Worm (Caenorhabditis elegans) whole organism, mixed stage, embryonic: ENCODE results near the gene F32B6.4.

Source experiments
- elt-3 ChIP-seq: fragments of 150-350 bp; optimal IDR thresholded peaks from 2 replicates; lab custom pipeline; 2014; ENCODE audit warnings: missing biosample characterization, missing genetic modification characterization
- mep-1 ChIP-seq: fragments of 150-350 bp; optimal IDR thresholded peaks from 2 replicates; lab custom pipeline; 2017; ENCODE audit warnings: missing biosample characterization, missing genetic modification reagents, missing genetic modification characterization, inconsistent platforms
- nhr-237 ChIP-seq: fragments of 150-350 bp; optimal IDR thresholded peaks from 2 replicates; lab custom pipeline; 2014; ENCODE audit warnings: missing biosample characterization, missing genetic modification characterization

DNA sequence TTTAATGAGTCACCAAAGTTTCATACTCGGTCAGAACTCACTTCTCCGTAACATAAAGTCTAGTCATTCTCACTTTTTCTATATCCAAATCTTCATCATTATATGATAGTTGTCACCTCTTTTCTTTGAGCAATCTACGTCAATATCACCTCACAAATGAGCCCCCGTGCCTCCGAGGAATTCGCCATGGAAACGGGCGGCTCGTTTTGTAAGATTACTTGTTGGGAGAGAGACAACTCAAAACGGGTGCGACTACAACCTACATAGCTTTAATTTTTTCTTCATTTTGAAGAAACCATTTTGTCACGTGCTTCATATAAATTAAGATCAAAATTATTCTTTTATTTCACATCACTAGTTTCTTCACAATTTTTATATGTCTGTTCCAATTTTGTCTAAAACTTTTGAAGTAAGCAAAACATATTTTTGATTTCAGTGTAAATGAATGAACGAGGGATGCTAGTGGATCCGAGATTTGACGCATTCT lies 12.9 kb downstream of the F32B6.4 start, which contains the start of gene nhr-4:
- TF ChIP-seq nhr-237 (tag; lab: Kevin White, UChicago) (no peak), mep-1 (tag; lab: Kevin White, UChicago) (no peak), elt-3 (tag; lab: Kevin White, UChicago) (no peak)
